Worm (Caenorhabditis elegans) whole organism, L1 larva: Measurements from ENCODE around the gene ttll-12.

ENCODE experiments used
- aha-1 ChIP-seq: fragments of 150-350 bp; optimal IDR thresholded peaks from 2 replicates; lab custom pipeline; 2014; ENCODE audit warnings: missing biosample characterization, missing genetic modification characterization
- alr-1 ChIP-seq: fragments of 200-800 bp; sonication (Bioruptor generic); optimal IDR thresholded peaks from 2 replicates; lab custom pipeline; 2018; ENCODE audit warnings: borderline replicate concordance, mild to moderate bottlenecking, missing genetic modification characterization, missing compliant biosample characterization
- aly-2 ChIP-seq: fragments of 150-350 bp; optimal IDR thresholded peaks from 2 replicates; lab custom pipeline; 2014; ENCODE audit warnings: missing biosample characterization, missing genetic modification characterization
- ama-1 ChIP-seq: fragments of 150-350 bp; optimal IDR thresholded peaks from 2 replicates; lab custom pipeline; 2014
- dpl-1 ChIP-seq, 3 experiments: fragments of 150-350 bp in 2 of 3; sonication (generic microtip) in 1 of 3; optimal IDR thresholded peaks; 2 replicates each; lab custom pipeline; 2014 to 2017; ENCODE audit warnings: missing biosample characterization in 3 of 3, missing genetic modification characterization in 3 of 3, missing genetic modification reagents in 3 of 3
- elt-2 ChIP-seq: sonication (generic microtip); optimal IDR thresholded peaks from 2 replicates; lab custom pipeline; 2016; ENCODE audit warnings: missing genetic modification characterization, mild to moderate bottlenecking, inconsistent platforms, missing compliant biosample characterization, missing genetic modification reagents
- lin-15B ChIP-seq: fragments of 150-350 bp; sonication (generic microtip); optimal IDR thresholded peaks from 3 replicates; lab custom pipeline; 2014; ENCODE audit warnings: missing biosample characterization, missing genetic modification characterization
- mdl-1 ChIP-seq, 2 experiments: fragments of 150-350 bp; optimal IDR thresholded peaks; 2 replicates each; lab custom pipeline; 2014 to 2017; ENCODE audit warnings: missing biosample characterization in 2 of 2, missing genetic modification characterization in 2 of 2, inconsistent platforms in 1 of 2
- mep-1 ChIP-seq: fragments of 150-350 bp; optimal IDR thresholded peaks from 2 replicates; lab custom pipeline; 2014; ENCODE audit warnings: missing biosample characterization, missing genetic modification characterization
- nhr-90 ChIP-seq: sonication (generic microtip); optimal IDR thresholded peaks from 2 replicates; lab custom pipeline; 2016; ENCODE audit warnings: mild to moderate bottlenecking, missing genetic modification characterization, missing compliant biosample characterization; ENCODE audit not compliant: poor library complexity
- unc-30 ChIP-seq: sonication (generic microtip); optimal IDR thresholded peaks from 2 replicates; lab custom pipeline; 2017; ENCODE audit warnings: missing biosample characterization, missing genetic modification characterization
- unc-86 ChIP-seq: sonication (generic microtip); optimal IDR thresholded peaks from 2 replicates; lab custom pipeline; 2016; ENCODE audit warnings: missing genetic modification characterization, missing compliant biosample characterization

DNA sequence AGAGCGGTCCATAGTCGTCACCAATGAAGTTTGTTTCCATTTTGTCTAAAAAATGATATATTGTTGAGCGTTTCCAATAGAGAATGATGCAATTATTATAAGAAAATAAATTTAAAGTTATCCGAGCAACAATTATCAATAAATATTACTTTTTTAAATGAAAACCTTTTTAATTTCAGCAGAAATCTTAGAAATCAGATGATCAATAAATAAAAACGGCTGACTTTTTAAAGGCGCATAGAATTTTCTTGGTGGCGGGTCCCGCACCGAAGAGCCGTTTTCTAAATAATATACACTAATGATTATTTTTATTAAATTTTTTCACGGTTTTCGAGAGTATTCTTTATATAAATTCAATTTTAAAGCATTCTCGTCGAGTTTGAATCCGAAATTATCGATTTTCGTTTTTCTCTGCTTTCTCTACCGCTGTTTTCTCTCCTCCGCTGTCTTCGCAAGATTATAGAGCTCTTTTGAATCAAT lies 15.9 kb upstream of the ttll-12 start, which contains the start of gene rab-39:
- no peak for TF ChIP-seq alr-1 (tag; lab: Kevin White, UChicago)
- no peak for TF ChIP-seq unc-30 (tag; lab: Kevin White, UChicago)
- TF ChIP-seq ama-1 (lab: Kevin White, UChicago): no peak
- TF ChIP-seq nhr-90: no peak
- TF ChIP-seq lin-15B (tag; lab: Kevin White, UChicago): no peak
- TF ChIP-seq unc-86: no peak
- no peak for TF ChIP-seq aly-2 (tag; lab: Kevin White, UChicago)
- no peak for TF ChIP-seq aha-1 (tag; lab: Kevin White, UChicago)
- TF ChIP-seq mep-1 (tag; lab: Kevin White, UChicago): peak; percentile 65
- TF ChIP-seq dpl-1 (GFP tag; optimal IDR thresholded peaks at IDR 0.05; lab: Kevin White, UChicago): peak; percentile 22 to 53 (median 31)
- no peak for TF ChIP-seq elt-2 (tag; lab: Kevin White, UChicago)
- no peak for TF ChIP-seq mdl-1 (tag; optimal IDR thresholded peaks at IDR 0.05; lab: Kevin White, UChicago)
